Worm (Caenorhabditis elegans) whole organism, young adult: ENCODE results near the gene ZK105.11.

Source experiments
- B0019.2 ChIP-seq: fragments of 200-800 bp; sonication (Bioruptor generic); conservative IDR thresholded peaks from 2 replicates; pipeline ENCODE4 v1.3.6; 2022; ENCODE audit warnings: missing genetic modification reagents, missing genetic modification characterization, missing compliant biosample characterization
- B0035.1 ChIP-seq: sonication (generic microtip); optimal IDR thresholded peaks from 2 replicates; lab custom pipeline; 2016; ENCODE audit warnings: missing genetic modification characterization, mild to moderate bottlenecking, missing compliant biosample characterization, missing genotype, missing genetic modification reagents
- B0336.3 ChIP-seq: fragments of 200-800 bp; sonication (Bioruptor generic); IDR thresholded peaks from 2 replicates; pipeline ENCODE4 v1.3.6; 2022; ENCODE audit warnings: missing genetic modification characterization, missing compliant biosample characterization
- C06A6.2 ChIP-seq: fragments of 200-800 bp; sonication (Bioruptor generic); conservative IDR thresholded peaks from 2 replicates; pipeline ENCODE4 v1.3.6; 2022; ENCODE audit warnings: missing genetic modification characterization, missing compliant biosample characterization
- C17E4.6 ChIP-seq: fragments of 200-800 bp; sonication (Bioruptor generic); IDR thresholded peaks from 2 replicates; pipeline ENCODE4 v1.3.6; 2022; ENCODE audit warnings: missing genetic modification reagents, missing genetic modification characterization, missing compliant biosample characterization
- F10E7.11 ChIP-seq: sonication (generic microtip); optimal IDR thresholded peaks from 2 replicates; lab custom pipeline; 2017; ENCODE audit warnings: mild to moderate bottlenecking, missing genetic modification characterization, moderate library complexity, missing compliant biosample characterization
- F22D6.2 ChIP-seq: sonication (generic microtip); optimal IDR thresholded peaks from 2 replicates; lab custom pipeline; 2016; ENCODE audit warnings: mild to moderate bottlenecking, missing genetic modification characterization, missing compliant biosample characterization
- F23B12.7 ChIP-seq: sonication (generic microtip); optimal IDR thresholded peaks from 2 replicates; lab custom pipeline; 2017; ENCODE audit warnings: missing genetic modification characterization, mild to moderate bottlenecking, missing compliant biosample characterization, antibody characterized with exemption, moderate library complexity; ENCODE audit not compliant: insufficient read depth
- F33H1.4 ChIP-seq: fragments of 200-800 bp; sonication (Bioruptor generic); IDR thresholded peaks from 2 replicates; pipeline ENCODE4 v1.3.6; 2022; ENCODE audit warnings: missing genetic modification reagents, missing genetic modification characterization, missing compliant biosample characterization
- F37B4.10 ChIP-seq: fragments of 200-800 bp; sonication (Bioruptor generic); IDR thresholded peaks from 2 replicates; pipeline ENCODE4 v1.3.6; 2022; ENCODE audit warnings: missing genetic modification characterization, missing compliant biosample characterization
- F39B2.1 ChIP-seq: fragments of 200-800 bp; sonication (Bioruptor generic); IDR thresholded peaks from 2 replicates; pipeline ENCODE4 v1.3.6; 2022; ENCODE audit warnings: missing genetic modification reagents, missing genetic modification characterization, missing compliant biosample characterization
- F52B5.7 ChIP-seq: sonication (generic microtip); optimal IDR thresholded peaks from 2 replicates; lab custom pipeline; 2016; ENCODE audit warnings: mild to moderate bottlenecking, missing genetic modification characterization, missing compliant biosample characterization
- T07F8.4 ChIP-seq: sonication (generic microtip); optimal IDR thresholded peaks from 2 replicates; lab custom pipeline; 2016; ENCODE audit warnings: mild to moderate bottlenecking, missing genetic modification characterization, moderate library complexity, missing compliant biosample characterization
- Y53F4B.3 ChIP-seq: fragments of 200-800 bp; sonication (Bioruptor generic); IDR thresholded peaks from 2 replicates; pipeline ENCODE4 v1.3.6; 2022; ENCODE audit warnings: missing genetic modification reagents, missing genetic modification characterization, missing compliant biosample characterization
- Y53G8AR.9 ChIP-seq: fragments of 200-800 bp; sonication (Bioruptor generic); conservative IDR thresholded peaks from 2 replicates; pipeline ENCODE4 v1.3.6; 2022; ENCODE audit warnings: missing genetic modification reagents, missing genetic modification characterization, missing compliant biosample characterization
- akir-1 ChIP-seq: fragments of 200-800 bp; sonication (Bioruptor generic); optimal IDR thresholded peaks from 2 replicates; lab custom pipeline; 2018; ENCODE audit warnings: mild to moderate bottlenecking, missing genetic modification characterization, moderate library complexity, missing compliant biosample characterization
- aptf-2 ChIP-seq: fragments of 200-800 bp; sonication (Bioruptor generic); conservative IDR thresholded peaks from 2 replicates; pipeline ENCODE4 v1.3.6; 2022; ENCODE audit warnings: missing genetic modification reagents, missing genetic modification characterization, missing compliant biosample characterization
- aptf-3 ChIP-seq: fragments of 200-800 bp; sonication (Bioruptor generic); IDR thresholded peaks from 2 replicates; pipeline ENCODE4 v1.3.6; 2022; ENCODE audit warnings: missing genetic modification characterization, missing compliant biosample characterization
- attf-5 ChIP-seq: fragments of 200-800 bp; sonication (Bioruptor generic); optimal IDR thresholded peaks from 2 replicates; lab custom pipeline; 2018; ENCODE audit warnings: mild to moderate bottlenecking, missing genetic modification characterization, missing compliant biosample characterization
- bed-1 ChIP-seq: fragments of 200-800 bp; sonication (Bioruptor generic); IDR thresholded peaks from 2 replicates; pipeline ENCODE4 v1.3.6; 2022; ENCODE audit warnings: missing genetic modification reagents, missing genetic modification characterization, missing compliant biosample characterization
- bed-2 ChIP-seq: fragments of 200-800 bp; sonication (Bioruptor generic); IDR thresholded peaks from 2 replicates; pipeline ENCODE4 v1.3.6; 2022; ENCODE audit warnings: missing genetic modification reagents, missing genetic modification characterization, missing compliant biosample characterization
- ccch-3 ChIP-seq: fragments of 200-800 bp; sonication (Bioruptor generic); optimal IDR thresholded peaks from 2 replicates; lab custom pipeline; 2018; ENCODE audit warnings: mild to moderate bottlenecking, missing genetic modification characterization, missing compliant biosample characterization
- ceh-58 ChIP-seq: fragments of 200-800 bp; sonication (Bioruptor generic); IDR thresholded peaks from 2 replicates; pipeline ENCODE4 v1.3.6; 2022; ENCODE audit warnings: missing genetic modification characterization, missing compliant biosample characterization
- ceh-79 ChIP-seq: sonication (generic microtip); optimal IDR thresholded peaks from 2 replicates; lab custom pipeline; 2017; ENCODE audit warnings: mild to moderate bottlenecking, missing genetic modification characterization, missing compliant biosample characterization
- chd-7 ChIP-seq: sonication (generic microtip); optimal IDR thresholded peaks from 2 replicates; lab custom pipeline; 2016; ENCODE audit warnings: mild to moderate bottlenecking, missing genetic modification characterization, moderate library complexity, missing compliant biosample characterization
- egrh-3 ChIP-seq: fragments of 200-800 bp; sonication (Bioruptor generic); IDR thresholded peaks from 2 replicates; pipeline ENCODE4 v1.3.6; 2022; ENCODE audit warnings: missing genetic modification reagents, missing genetic modification characterization, missing compliant biosample characterization
- fkh-3 ChIP-seq: sonication (generic microtip); optimal IDR thresholded peaks from 2 replicates; lab custom pipeline; 2016; ENCODE audit warnings: mild to moderate bottlenecking, missing genetic modification characterization, missing compliant biosample characterization
- gei-17 ChIP-seq: fragments of 200-800 bp; sonication (Bioruptor generic); optimal IDR thresholded peaks from 2 replicates; lab custom pipeline; 2018; ENCODE audit warnings: mild to moderate bottlenecking, missing genetic modification characterization, missing compliant biosample characterization
- lag-1 ChIP-seq: fragments of 200-800 bp; sonication (Bioruptor generic); IDR thresholded peaks from 2 replicates; pipeline ENCODE4 v1.3.6; 2022; ENCODE audit warnings: missing genetic modification reagents, missing genetic modification characterization, missing compliant biosample characterization
- lin-26 ChIP-seq: fragments of 200-800 bp; sonication (Bioruptor generic); IDR thresholded peaks from 2 replicates; pipeline ENCODE4 v1.3.6; 2022; ENCODE audit warnings: missing genetic modification reagents, missing genetic modification characterization, missing compliant biosample characterization
- lin-40 ChIP-seq: sonication (generic microtip); optimal IDR thresholded peaks from 2 replicates; lab custom pipeline; 2016; ENCODE audit warnings: missing genetic modification characterization, mild to moderate bottlenecking, missing compliant biosample characterization, missing genotype, missing genetic modification reagents
- lir-1 ChIP-seq: fragments of 200-800 bp; sonication (Bioruptor generic); conservative IDR thresholded peaks from 2 replicates; pipeline ENCODE4 v1.3.6; 2022; ENCODE audit warnings: missing genetic modification reagents, missing genetic modification characterization, missing compliant biosample characterization
- madf-10 ChIP-seq: sonication (generic microtip); optimal IDR thresholded peaks from 2 replicates; lab custom pipeline; 2016; ENCODE audit warnings: mild to moderate bottlenecking, missing genetic modification characterization, missing compliant biosample characterization
- madf-3 ChIP-seq: fragments of 200-800 bp; sonication (Bioruptor generic); IDR thresholded peaks from 2 replicates; pipeline ENCODE4 v1.3.6; 2022; ENCODE audit warnings: missing genetic modification reagents, missing genetic modification characterization, missing compliant biosample characterization
- madf-8 ChIP-seq: fragments of 200-800 bp; sonication (Bioruptor generic); conservative IDR thresholded peaks from 2 replicates; pipeline ENCODE4 v1.3.6; 2022; ENCODE audit warnings: missing genetic modification reagents, missing genetic modification characterization, missing compliant biosample characterization
- nfyb-1 ChIP-seq: fragments of 200-800 bp; sonication (Bioruptor generic); IDR thresholded peaks from 2 replicates; pipeline ENCODE4 v1.3.6; 2022; ENCODE audit warnings: missing genetic modification reagents, missing genetic modification characterization, missing compliant biosample characterization
- nhr-120 ChIP-seq: fragments of 200-800 bp; sonication (Bioruptor generic); IDR thresholded peaks from 2 replicates; pipeline ENCODE4 v1.3.6; 2022; ENCODE audit warnings: missing genetic modification characterization, missing compliant biosample characterization
- nhr-27 ChIP-seq: fragments of 200-800 bp; sonication (Bioruptor generic); optimal IDR thresholded peaks from 2 replicates; lab custom pipeline; 2018; ENCODE audit warnings: mild to moderate bottlenecking, missing genetic modification characterization, moderate library complexity, missing compliant biosample characterization
- nhr-80 ChIP-seq: sonication (generic microtip); optimal IDR thresholded peaks from 2 replicates; lab custom pipeline; 2016; ENCODE audit warnings: missing genetic modification characterization, missing compliant biosample characterization
- repo-1 ChIP-seq: sonication (generic microtip); optimal IDR thresholded peaks from 2 replicates; lab custom pipeline; 2017; ENCODE audit warnings: mild to moderate bottlenecking, missing genetic modification characterization, missing compliant biosample characterization
- rpc-1 ChIP-seq, 2 experiments: fragments of 150-350 bp in 1 of 2; sonication (generic microtip) in 1 of 2; optimal IDR thresholded peaks; 2 replicates each; lab custom pipeline; 2014 to 2018; ENCODE audit warnings: missing biosample characterization in 1 of 2, missing genetic modification characterization in 1 of 2, missing genetic modification reagents in 1 of 2, missing genotype in 1 of 2
- snpc-1.1 ChIP-seq: sonication (generic microtip); optimal IDR thresholded peaks from 2 replicates; lab custom pipeline; 2017; ENCODE audit warnings: missing genetic modification characterization, mild to moderate bottlenecking, missing compliant biosample characterization, antibody characterized with exemption, moderate library complexity, missing genotype, missing genetic modification reagents; ENCODE audit not compliant: insufficient read depth
- somi-1 ChIP-seq: fragments of 200-800 bp; sonication (Bioruptor generic); optimal IDR thresholded peaks from 2 replicates; lab custom pipeline; 2018; ENCODE audit warnings: mild to moderate bottlenecking, missing genetic modification characterization, missing compliant biosample characterization
- tbx-9 ChIP-seq: sonication (generic microtip); optimal IDR thresholded peaks from 2 replicates; lab custom pipeline; 2016; ENCODE audit warnings: borderline replicate concordance, missing genetic modification characterization, inconsistent platforms, missing compliant biosample characterization
- ztf-18 ChIP-seq: sonication (generic microtip); optimal IDR thresholded peaks from 2 replicates; lab custom pipeline; 2016; ENCODE audit warnings: missing genotype, mild to moderate bottlenecking, missing genetic modification characterization, missing compliant biosample characterization
- ztf-3 ChIP-seq: fragments of 200-800 bp; sonication (Bioruptor generic); optimal IDR thresholded peaks from 2 replicates; lab custom pipeline; 2018; ENCODE audit warnings: mild to moderate bottlenecking, missing genetic modification characterization, missing compliant biosample characterization

ZK105.11 gene

ce11 chrV:7681388-7681787 is 27.0 kb downstream of the ZK105.11 start, which contains the start of gene cyp-33A1:
TSS of gene cyp-33A1 (minus strand) at chrV:7681459.
- TF ChIP-seq attf-5 (GFP tag; lab: Kevin White, UChicago) (peak; percentile 47), akir-1 (no peak), bed-1 (GFP tag; lab: Robert Waterston, UW) (no peak), F10E7.11 (no peak), rpc-1 (optimal IDR thresholded peaks at IDR 0.05; lab: Kevin White, UChicago) (no peak), rpc-1 (tag; optimal IDR thresholded peaks at IDR 0.05; lab: Kevin White, UChicago) (no peak), F22D6.2 (tag; lab: Kevin White, UChicago) (no peak), madf-10 (tag; lab: Kevin White, UChicago) (no peak), F33H1.4 (GFP tag; lab: Robert Waterston, UW) (no peak), C17E4.6 (GFP tag; lab: Robert Waterston, UW) (no peak), Y53F4B.3 (GFP tag; lab: Robert Waterston, UW) (no peak), nhr-80 (tag; lab: Kevin White, UChicago) (peak; percentile 30), lin-40 (no peak), F23B12.7 (tag; lab: Kevin White, UChicago) (peak; percentile 33), nhr-120 (GFP tag; lab: Robert Waterston, UW) (no peak), fkh-3 (tag; lab: Kevin White, UChicago) (no peak), ceh-58 (GFP tag; lab: Robert Waterston, UW) (no peak), lin-26 (no peak), egrh-3 (GFP tag; lab: Robert Waterston, UW) (no peak), lir-1 (no peak), gei-17 (GFP tag; lab: Kevin White, UChicago) (no peak), B0035.1 (tag; lab: Kevin White, UChicago) (no peak), snpc-1.1 (tag; lab: Kevin White, UChicago) (no peak), Y53G8AR.9 (no peak)

ce11 chrV:7675904-7676303 is 32.5 kb downstream of the ZK105.11 start, which contains the start of gene C12D5.3:
TSS of gene C12D5.3 (plus strand) at chrV:7676204.
- TF ChIP-seq ccch-3 (GFP tag; lab: Kevin White, UChicago) (no peak), ztf-3 (no peak), tbx-9 (tag; lab: Kevin White, UChicago) (no peak)

ce11 chrV:7672258-7672657 is 36.2 kb downstream of the ZK105.11 start, which contains the start of gene C12D5.4:
TSS of gene C12D5.4 (plus strand) at chrV:7672558.
- TF ChIP-seq chd-7 (tag; lab: Kevin White, UChicago) (no peak), T07F8.4 (tag; lab: Kevin White, UChicago) (no peak), B0336.3 (no peak), somi-1 (no peak), B0019.2 (GFP tag; lab: Robert Waterston, UW) (no peak), ceh-79 (tag; lab: Kevin White, UChicago) (no peak)

- TF ChIP-seq nfyb-1 (GFP tag; lab: Robert Waterston, UW) (no peak), F37B4.10 (no peak), nhr-27 (tag; lab: Kevin White, UChicago) (no peak), bed-2 (GFP tag; lab: Robert Waterston, UW) (no peak), ceh-58 (GFP tag; lab: Robert Waterston, UW) (no peak), B0336.3 (no peak), C06A6.2 (no peak), lag-1 (no peak), aptf-3 (no peak), ztf-18 (tag; lab: Kevin White, UChicago) (no peak), lin-26 (no peak), F52B5.7 (tag; lab: Kevin White, UChicago) (no peak), madf-8 (GFP tag; lab: Robert Waterston, UW) (no peak), madf-3 (GFP tag; lab: Robert Waterston, UW) (no peak), repo-1 (no peak), F39B2.1 (no peak), chd-7 (tag; lab: Kevin White, UChicago) (no peak), aptf-2 (GFP tag; lab: Robert Waterston, UW) (no peak)
Observed at ce11 chrV:7667940-7668339, 40.5 kb downstream of the ZK105.11 start, which contains the start of gene C12D5.5. TSS of gene C12D5.5 (plus strand) at chrV:7668240.
